Worm (Caenorhabditis elegans): ENCODE results near the gene ttll-12.

- TF ChIP-seq snpc-1.1 (tag; optimal IDR thresholded peaks at IDR 0.05; ENCODE audit: insufficient read depth) (no peak), ztf-28 (GFP tag; IDR thresholded peaks at IDR 0.05) (no peak), F33H1.4 (GFP tag; IDR thresholded peaks at IDR 0.05) (no peak), sdz-38 (tag; optimal IDR thresholded peaks at IDR 0.05) (no peak), dpl-1 (GFP tag; optimal IDR thresholded peaks at IDR 0.05) (no peak), ceh-100 (GFP tag; IDR thresholded peaks at IDR 0.05) (no peak), ztf-26 (tag; optimal IDR thresholded peaks at IDR 0.05) (no peak), pha-4 (tag; optimal IDR thresholded peaks at IDR 0.05) (no peak), rcor-1 (GFP tag; IDR thresholded peaks at IDR 0.05) (no peak), mxl-1 (tag; optimal IDR thresholded peaks at IDR 0.05) (no peak), F39B2.1 (GFP tag; IDR thresholded peaks at IDR 0.05) (no peak)
These were observed 47.2 kb upstream of the ttll-12 start, which contains the start of gene acs-7 for ce11 chrII:9291632-9292031.
